Worm (Caenorhabditis elegans): ENCODE results near the gene acl-14.

Gene acl-14

ce11 chrV:9346804-9347203 is 13.4 kb upstream of the acl-14 start, which contains the start of the genes K07B1.7 and try-5 (continued):
- TF ChIP-seq mxl-1 (tag; optimal IDR thresholded peaks at IDR 0.05) (no peak), dpl-1 (GFP tag; optimal IDR thresholded peaks at IDR 0.05) (peak; percentile 26), egl-18 (GFP tag; IDR thresholded peaks at IDR 0.05) (no peak), rpc-1 (optimal IDR thresholded peaks at IDR 0.05) (no peak), rpc-1 (tag; optimal IDR thresholded peaks at IDR 0.05) (no peak), ceh-27 (GFP tag; optimal IDR thresholded peaks at IDR 0.05) (no peak), attf-3 (GFP tag; conservative IDR thresholded peaks at IDR 0.05) (peak; percentile 93), repo-1 (tag; optimal IDR thresholded peaks at IDR 0.05) (no peak), lin-54 (GFP tag; optimal IDR thresholded peaks at IDR 0.05) (peak; percentile 87)

- peak; percentile 98 for TF ChIP-seq pbrm-1 (GFP tag; IDR thresholded peaks at IDR 0.05)
- TF ChIP-seq nhr-120 (GFP tag; IDR thresholded peaks at IDR 0.05), result no peak
- no peak for TF ChIP-seq hrde-1 (tag; optimal IDR thresholded peaks at IDR 0.05; ENCODE audit: borderline replicate concordance)
- peak; percentile 44 for TF ChIP-seq dpl-1 (GFP tag; optimal IDR thresholded peaks at IDR 0.05)
- no peak for TF ChIP-seq bed-1 (GFP tag; IDR thresholded peaks at IDR 0.05)
- TF ChIP-seq F55B11.4 (tag; optimal IDR thresholded peaks at IDR 0.05; ENCODE audit: borderline replicate concordance, insufficient read depth), result no peak
- TF ChIP-seq ztf-28 (GFP tag; IDR thresholded peaks at IDR 0.05), result 0 out of 2 replicates have a peak, but pooled peaks have one; percentile 60
- no peak for TF ChIP-seq him-1 (tag; optimal IDR thresholded peaks at IDR 0.05)
- TF ChIP-seq mes-4 (tag; optimal IDR thresholded peaks at IDR 0.05), result no peak
- TF ChIP-seq dox-1 (GFP tag; IDR thresholded peaks at IDR 0.05), result peak; percentile 95
- TF ChIP-seq efl-1 (GFP tag; optimal IDR thresholded peaks at IDR 0.05), result peak; percentile 36
- TF ChIP-seq ztf-18 (tag; optimal IDR thresholded peaks at IDR 0.05), result peak; percentile 84
- TF ChIP-seq athp-1 (tag; optimal IDR thresholded peaks at IDR 0.05), result peak; percentile 98
- TF ChIP-seq lin-26 (GFP tag; IDR thresholded peaks at IDR 0.05), result peak; percentile 74; the same call in 1 of the 2 replicates
- TF ChIP-seq mxl-1 (tag; optimal IDR thresholded peaks at IDR 0.05), result no peak
- TF ChIP-seq cebp-2 (GFP tag; IDR thresholded peaks at IDR 0.05), result no peak; the same call in 1 of the 2 replicates
- TF ChIP-seq Y67H2A.10 (GFP tag; conservative IDR thresholded peaks at IDR 0.05), result peak; percentile 98
- TF ChIP-seq akir-1 (GFP tag; optimal IDR thresholded peaks at IDR 0.05), result peak; percentile 4
- TF ChIP-seq ztf-26 (tag; optimal IDR thresholded peaks at IDR 0.05), result peak; percentile 99
- TF ChIP-seq let-526 (GFP tag; IDR thresholded peaks at IDR 0.05), result peak; percentile 91
- peak; percentile 66 for TF ChIP-seq ceh-100 (GFP tag; IDR thresholded peaks at IDR 0.05)
- no peak for TF ChIP-seq F39B2.1 (GFP tag; IDR thresholded peaks at IDR 0.05)
- peak; percentile 84 for TF ChIP-seq tbp1 (GFP tag; optimal IDR thresholded peaks at IDR 0.05)
- peak; percentile 53; the same call in 1 of the 2 replicates for TF ChIP-seq egrh-3 (GFP tag; IDR thresholded peaks at IDR 0.05)
- no peak for TF ChIP-seq hlh-12 (tag; optimal IDR thresholded peaks at IDR 0.05)
- peak; percentile 84 for TF ChIP-seq F57C9.4 (tag; optimal IDR thresholded peaks at IDR 0.05)
- TF ChIP-seq attf-5 (GFP tag; optimal IDR thresholded peaks at IDR 0.05), result peak; percentile 95
- TF ChIP-seq Y56A3A.18 (GFP tag; IDR thresholded peaks at IDR 0.05), result peak; percentile 16; the same call in 1 of the 2 replicates
- peak; percentile 56 for TF ChIP-seq F10E7.11 (tag; optimal IDR thresholded peaks at IDR 0.05)
- TF ChIP-seq xnd-1 (tag; optimal IDR thresholded peaks at IDR 0.05), result no peak
- peak; percentile 96 for TF ChIP-seq tlf-1 (GFP tag; optimal IDR thresholded peaks at IDR 0.05)
- 0 out of 2 replicates have a peak, but pooled peaks have one; percentile 22 for TF ChIP-seq attf-6 (GFP tag; IDR thresholded peaks at IDR 0.05)
- peak; percentile 88 for TF ChIP-seq mcd-1 (GFP tag; IDR thresholded peaks at IDR 0.05)
- peak; percentile 94 for TF ChIP-seq nhr-80 (tag; optimal IDR thresholded peaks at IDR 0.05)
- TF ChIP-seq T07F8.4 (tag; optimal IDR thresholded peaks at IDR 0.05), result peak; percentile 21
- TF ChIP-seq F23B12.7 (tag; optimal IDR thresholded peaks at IDR 0.05; ENCODE audit: insufficient read depth), result peak; percentile 91
- TF ChIP-seq ceh-91 (GFP tag; IDR thresholded peaks at IDR 0.05), result peak; percentile 71
- peak; percentile 94 for TF ChIP-seq lir-1 (GFP tag; conservative IDR thresholded peaks at IDR 0.05)
Observed at ce11 chrV:9343629-9344624, 10.5 kb upstream of the acl-14 start, which contains the start of gene tos-1. Gene tos-1, minus strand, starts transcription at chrV:9344203.
